Fruit fly (Drosophila melanogaster): ENCODE measurements around the gene Nop56.

Gene Nop56

DNA sequence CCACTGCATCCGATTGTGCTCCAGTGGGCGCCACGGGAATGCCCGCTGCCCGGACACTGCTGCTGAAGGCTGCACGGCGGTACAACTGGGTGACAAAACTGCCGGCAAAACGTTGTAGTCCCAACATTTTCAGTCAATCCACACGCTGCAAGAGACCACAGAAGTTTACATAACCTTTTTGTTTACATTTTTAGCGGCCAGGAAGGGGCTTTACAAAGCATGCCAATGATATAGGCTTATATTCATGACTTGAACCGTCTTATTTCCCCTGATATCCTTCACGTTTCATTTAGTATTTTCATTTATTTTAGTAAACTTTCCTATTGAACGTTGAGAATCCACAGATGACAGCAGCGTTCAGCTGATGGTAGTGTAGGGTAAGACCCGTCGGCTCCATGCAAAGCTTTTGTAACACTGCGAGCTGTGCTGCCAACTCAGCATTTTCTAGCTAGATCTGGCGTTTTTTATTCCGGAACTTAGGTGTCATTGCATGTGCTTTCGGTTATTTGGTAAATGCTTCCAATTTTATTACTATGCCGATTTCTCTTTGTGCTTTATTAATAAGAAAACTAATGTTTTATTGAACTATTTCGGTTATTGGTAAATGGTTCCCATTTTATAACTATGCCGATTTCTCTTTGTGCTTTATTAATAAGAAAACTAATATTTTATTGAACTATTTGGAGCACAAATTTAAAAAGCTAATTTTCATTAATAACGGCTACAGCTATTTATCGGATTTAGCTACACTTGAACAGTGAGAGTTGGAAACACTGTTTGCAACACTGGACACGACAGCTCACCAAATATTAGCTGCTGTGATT lies 10.1 kb downstream of the Nop56 start, which contains the start of the genes CG13850 and lqfR (continued):
- TF ChIP-seq Hsf (GFP tag; optimal IDR thresholded peaks at IDR 0.05) = peak; percentile 80
- peak; percentile 66 for TF ChIP-seq Mad (GFP tag; optimal IDR thresholded peaks at IDR 0.05)
- TF ChIP-seq row (GFP tag; IDR thresholded peaks at IDR 0.05) = peak; percentile 90
- TF ChIP-seq BEAF-32 (GFP tag; optimal IDR thresholded peaks at IDR 0.05) = peak; percentile 51
- no peak for TF ChIP-seq Rx (GFP tag; IDR thresholded peaks at IDR 0.05)
- TF ChIP-seq Atf6 (GFP tag; IDR thresholded peaks at IDR 0.05) = no peak
- TF ChIP-seq zfh2 (GFP tag; optimal IDR thresholded peaks at IDR 0.05) = peak; percentile 92
- peak; percentile 52 for TF ChIP-seq her (GFP tag; optimal IDR thresholded peaks at IDR 0.05)
- TF ChIP-seq CG2116 (GFP tag; optimal IDR thresholded peaks at IDR 0.05) = peak; percentile 61
- peak; percentile 67 for TF ChIP-seq CG3281 (GFP tag; optimal IDR thresholded peaks at IDR 0.05)
- TF ChIP-seq trem (tag; optimal IDR thresholded peaks at IDR 0.05) = peak; percentile 84
- TF ChIP-seq lilli (GFP tag; optimal IDR thresholded peaks at IDR 0.05) = peak; percentile 84
- peak; percentile 68 for TF ChIP-seq bab2 (GFP tag; optimal IDR thresholded peaks at IDR 0.05)
- peak; percentile 53 for TF ChIP-seq Lhr (GFP tag; optimal IDR thresholded peaks at IDR 0.05)
- no peak for TF ChIP-seq Poxn (GFP tag; IDR thresholded peaks at IDR 0.05)
- TF ChIP-seq Hey (tag; optimal IDR thresholded peaks at IDR 0.05) = no peak
- no peak for TF ChIP-seq Jarid2 (GFP tag; optimal IDR thresholded peaks at IDR 0.05)
- no peak for TF ChIP-seq so (GFP tag; IDR thresholded peaks at IDR 0.05)
- TF ChIP-seq CG6791 (GFP tag; IDR thresholded peaks at IDR 0.05; ENCODE audit: partially characterized antibody) = no peak
- no peak for TF ChIP-seq CkIIα-i1 (GFP tag; IDR thresholded peaks at IDR 0.05)
- peak; percentile 97 for TF ChIP-seq CG10267 (tag; optimal IDR thresholded peaks at IDR 0.05)
- TF ChIP-seq Tbp (GFP tag; optimal IDR thresholded peaks at IDR 0.05) = peak; percentile 76
- TF ChIP-seq ATbp (GFP tag; optimal IDR thresholded peaks at IDR 0.05) = peak; percentile 38
- no peak for TF ChIP-seq CG32772 (GFP tag; IDR thresholded peaks at IDR 0.05)
- TF ChIP-seq CG9797 (GFP tag; optimal IDR thresholded peaks at IDR 0.05) = peak; percentile 22
- no peak for TF ChIP-seq CG42726 (GFP tag; IDR thresholded peaks at IDR 0.05; ENCODE audit: partially characterized antibody)
- TF ChIP-seq GATAe (GFP tag; conservative IDR thresholded peaks at IDR 0.05) = no peak
- peak; percentile 84 for TF ChIP-seq Hr3 (GFP tag; optimal IDR thresholded peaks at IDR 0.05)
- TF ChIP-seq TFAM (GFP tag; optimal IDR thresholded peaks at IDR 0.05) = no peak
- no peak for TF ChIP-seq sr (GFP tag; IDR thresholded peaks at IDR 0.05)
- TF ChIP-seq lola (GFP tag; optimal IDR thresholded peaks at IDR 0.05) = peak in 1 of 3 experiments; percentile 73
- TF ChIP-seq CG2202 (tag; optimal IDR thresholded peaks at IDR 0.05) = peak; percentile 6
- TF ChIP-seq CG2875 (GFP tag; optimal IDR thresholded peaks at IDR 0.05) = peak; percentile 28
- TF ChIP-seq grn (GFP tag; optimal IDR thresholded peaks at IDR 0.05) = no peak
- no peak for TF ChIP-seq oc (tag; optimal IDR thresholded peaks at IDR 0.05)
- TF ChIP-seq CG17802 (tag; optimal IDR thresholded peaks at IDR 0.05) = peak; percentile 9
- peak; percentile 81 for TF ChIP-seq CG13624 (GFP tag; optimal IDR thresholded peaks at IDR 0.05)
- TF ChIP-seq btn (GFP tag; optimal IDR thresholded peaks at IDR 0.05) = no peak
- peak; percentile 59 for TF ChIP-seq CG3163 (GFP tag; optimal IDR thresholded peaks at IDR 0.05)
- TF ChIP-seq insv (GFP tag; optimal IDR thresholded peaks at IDR 0.05) = peak in 1 of 2 experiments; percentile 16
- 0 out of 2 replicates have a peak, but pooled peaks have one; percentile 18 for TF ChIP-seq Oaz (GFP tag; IDR thresholded peaks at IDR 0.05)
- TF ChIP-seq Usf (GFP tag; optimal IDR thresholded peaks at IDR 0.05) = peak; percentile 73
- peak; percentile 65 for TF ChIP-seq CG5245 (GFP tag; optimal IDR thresholded peaks at IDR 0.05)
- peak; percentile 54 for TF ChIP-seq CG17829 (tag; optimal IDR thresholded peaks at IDR 0.05)
- TF ChIP-seq Ptx1 (GFP tag; IDR thresholded peaks at IDR 0.05) = peak; percentile 77
- TF ChIP-seq CG13287 (GFP tag; IDR thresholded peaks at IDR 0.05; ENCODE audit: partially characterized antibody) = no peak
- peak; percentile 66 for TF ChIP-seq D19B (GFP tag; optimal IDR thresholded peaks at IDR 0.05)
- TF ChIP-seq CG7357 (GFP tag; IDR thresholded peaks at IDR 0.05) = 0 out of 3 replicates have a peak, but pooled peaks have one; percentile 7
- TF ChIP-seq Neu2 (GFP tag; optimal IDR thresholded peaks at IDR 0.05; ENCODE audit: borderline replicate concordance) = no peak

Data from whole organism, embryonic.